Worm (Caenorhabditis elegans): ENCODE measurements around the gene vha-20.

Gene vha-20

ce11 chrX:14185631-14186030, 21.3 kb upstream of the vha-20 start:
- no peak for TF ChIP-seq gmeb-2 (tag; optimal IDR thresholded peaks at IDR 0.05)
- TF ChIP-seq odd-2 (tag; optimal IDR thresholded peaks at IDR 0.05): no peak
- TF ChIP-seq ztf-16 (tag; optimal IDR thresholded peaks at IDR 0.05): no peak
- no peak for TF ChIP-seq ceh-2 (tag; optimal IDR thresholded peaks at IDR 0.05)
- no peak for TF ChIP-seq Y22D7AL.16 (tag; optimal IDR thresholded peaks at IDR 0.05)
- no peak for TF ChIP-seq ttx-3 (tag; optimal IDR thresholded peaks at IDR 0.05)
- no peak for TF ChIP-seq mec-3 (tag; optimal IDR thresholded peaks at IDR 0.05; ENCODE audit: borderline replicate concordance)
- no peak for TF ChIP-seq che-1 (tag; optimal IDR thresholded peaks at IDR 0.05)
- TF ChIP-seq nhr-11 (tag; optimal IDR thresholded peaks at IDR 0.05): no peak
- TF ChIP-seq pha-2 (tag; optimal IDR thresholded peaks at IDR 0.05): no peak
- TF ChIP-seq ceh-48 (tag; optimal IDR thresholded peaks at IDR 0.05): no peak
- TF ChIP-seq ahr-1 (tag; optimal IDR thresholded peaks at IDR 0.05): no peak
- no peak for TF ChIP-seq unc-55 (GFP tag; optimal IDR thresholded peaks at IDR 0.05)
- no peak for TF ChIP-seq pqm-1 (tag; optimal IDR thresholded peaks at IDR 0.05)
- TF ChIP-seq elt-4 (tag; optimal IDR thresholded peaks at IDR 0.05): no peak
- TF ChIP-seq fkh-6 (tag; optimal IDR thresholded peaks at IDR 0.05): no peak
- TF ChIP-seq F13H6.1 (tag; optimal IDR thresholded peaks at IDR 0.05): no peak
- TF ChIP-seq hlh-13 (GFP tag; optimal IDR thresholded peaks at IDR 0.05): no peak
- TF ChIP-seq pax-1 (tag; optimal IDR thresholded peaks at IDR 0.05): no peak
- no peak for TF ChIP-seq lin-11 (tag; optimal IDR thresholded peaks at IDR 0.05)

ce11 chrX:14182514-14182913, 18.2 kb upstream of the vha-20 start:
- no peak for TF ChIP-seq ceh-48 (tag; optimal IDR thresholded peaks at IDR 0.05)
- no peak for TF ChIP-seq unc-3 (GFP tag; conservative IDR thresholded peaks at IDR 0.05)
- TF ChIP-seq unc-3 (tag; optimal IDR thresholded peaks at IDR 0.05): no peak
- TF ChIP-seq sdc-2 (tag; optimal IDR thresholded peaks at IDR 0.05): no peak
- no peak for TF ChIP-seq ceh-31 (tag; optimal IDR thresholded peaks at IDR 0.05)
- TF ChIP-seq odd-2 (tag; optimal IDR thresholded peaks at IDR 0.05): no peak
- no peak for TF ChIP-seq ceh-34 (tag; optimal IDR thresholded peaks at IDR 0.05)
- no peak for TF ChIP-seq hlh-6 (tag; optimal IDR thresholded peaks at IDR 0.05)
- TF ChIP-seq ref-2 (tag; optimal IDR thresholded peaks at IDR 0.05): no peak
- TF ChIP-seq ztf-16 (tag; optimal IDR thresholded peaks at IDR 0.05): no peak
- no peak for TF ChIP-seq ceh-2 (tag; optimal IDR thresholded peaks at IDR 0.05)
- TF ChIP-seq pqm-1 (tag; optimal IDR thresholded peaks at IDR 0.05): no peak
- no peak for TF ChIP-seq ceh-30 (tag; optimal IDR thresholded peaks at IDR 0.05)
- TF ChIP-seq pat-9 (tag; optimal IDR thresholded peaks at IDR 0.05): no peak
- no peak for TF ChIP-seq mec-3 (tag; optimal IDR thresholded peaks at IDR 0.05; ENCODE audit: borderline replicate concordance)
- no peak for TF ChIP-seq tbx-2 (tag; optimal IDR thresholded peaks at IDR 0.05)
- TF ChIP-seq nhr-11 (tag; optimal IDR thresholded peaks at IDR 0.05): no peak
- TF ChIP-seq dmd-4 (tag; optimal IDR thresholded peaks at IDR 0.05; ENCODE audit: borderline replicate concordance): no peak
- TF ChIP-seq nfya-1 (tag; optimal IDR thresholded peaks at IDR 0.05): no peak

ce11 chrX:14180151-14180550, 15.8 kb upstream of the vha-20 start, which contains the start of gene C37E2.3:
TSS of gene C37E2.3 (plus strand) at chrX:14180451.
- TF ChIP-seq ceh-22 (tag; optimal IDR thresholded peaks at IDR 0.05) (no peak), unc-55 (GFP tag; optimal IDR thresholded peaks at IDR 0.05) (no peak), pax-1 (tag; optimal IDR thresholded peaks at IDR 0.05) (no peak), ets-4 (tag; optimal IDR thresholded peaks at IDR 0.05) (no peak), C38D4.7 (GFP tag; optimal IDR thresholded peaks at IDR 0.05) (no peak), ztf-16 (tag; optimal IDR thresholded peaks at IDR 0.05) (no peak), ceh-9 (tag; optimal IDR thresholded peaks at IDR 0.05) (no peak), nfya-1 (tag; optimal IDR thresholded peaks at IDR 0.05) (no peak), ceh-34 (tag; optimal IDR thresholded peaks at IDR 0.05) (no peak), sox-4 (tag; optimal IDR thresholded peaks at IDR 0.05) (no peak), ama-1 (optimal IDR thresholded peaks at IDR 0.05) (no peak), ceh-6 (GFP tag; optimal IDR thresholded peaks at IDR 0.05) (no peak), pros-1 (tag; optimal IDR thresholded peaks at IDR 0.05) (no peak), che-1 (tag; optimal IDR thresholded peaks at IDR 0.05) (no peak), ceh-2 (tag; optimal IDR thresholded peaks at IDR 0.05) (no peak), pha-2 (tag; optimal IDR thresholded peaks at IDR 0.05) (no peak), eyg-1 (tag; optimal IDR thresholded peaks at IDR 0.05) (no peak), nhr-11 (tag; optimal IDR thresholded peaks at IDR 0.05) (no peak), dmd-4 (tag; optimal IDR thresholded peaks at IDR 0.05; ENCODE audit: borderline replicate concordance) (no peak)

All from whole organism, late embryonic.